Fruit fly (Drosophila melanogaster) Kc167 (cell line): ENCODE measurements around the gene Cyt-c1.

Source experiments
- Myc ChIP-seq: fragments of >200 bp; optimal IDR thresholded peaks from 2 replicates; lab custom pipeline; 2017; ENCODE audit warnings: missing external identifiers
- Sin3A ChIP-seq: fragments of >200 bp; optimal IDR thresholded peaks from 2 replicates; lab custom pipeline; 2018; ENCODE audit warnings: missing external identifiers
- psq ChIP-seq: fragments of >200 bp; optimal IDR thresholded peaks from 2 replicates; lab custom pipeline; 2017; ENCODE audit warnings: missing external identifiers

- no peak for TF ChIP-seq psq
- no peak for TF ChIP-seq Sin3A (lab: Kevin White, UChicago)
- TF ChIP-seq Myc: no peak
Observed at dm6 chr3L:5356050-5356967, 3.7 kb upstream of the Cyt-c1 start.
